Worm (Caenorhabditis elegans) whole organism, young adult: ENCODE measurements around the gene cest-26.
A peak's percentile ranks its signal among the peaks of the same experiment; 100 is the strongest.

Source experiments
- B0261.1 ChIP-seq: sonication (generic microtip); optimal IDR thresholded peaks from 2 replicates; lab custom pipeline; 2016; ENCODE audit warnings: mild to moderate bottlenecking, missing genetic modification characterization, moderate library complexity, missing compliant biosample characterization
- C06A6.2 ChIP-seq: fragments of 200-800 bp; sonication (Bioruptor generic); conservative IDR thresholded peaks from 2 replicates; pipeline ENCODE4 v1.3.6; 2022; ENCODE audit warnings: missing genetic modification characterization, missing compliant biosample characterization
- F33H1.4 ChIP-seq: fragments of 200-800 bp; sonication (Bioruptor generic); IDR thresholded peaks from 2 replicates; pipeline ENCODE4 v1.3.6; 2022; ENCODE audit warnings: missing genetic modification reagents, missing genetic modification characterization, missing compliant biosample characterization
- F37B4.10 ChIP-seq: fragments of 200-800 bp; sonication (Bioruptor generic); IDR thresholded peaks from 2 replicates; pipeline ENCODE4 v1.3.6; 2022; ENCODE audit warnings: missing genetic modification characterization, missing compliant biosample characterization
- F49E8.2 ChIP-seq: sonication (generic microtip); optimal IDR thresholded peaks from 3 replicates; lab custom pipeline; 2017; ENCODE audit warnings: missing genetic modification characterization, mild to moderate bottlenecking, missing compliant biosample characterization, antibody characterized with exemption, moderate library complexity; ENCODE audit not compliant: insufficient read depth
- K11D2.4 ChIP-seq: fragments of 200-800 bp; sonication (Bioruptor generic); IDR thresholded peaks from 2 replicates; pipeline ENCODE4 v1.3.6; 2022; ENCODE audit warnings: missing genetic modification reagents, missing genetic modification characterization, missing compliant biosample characterization
- Y53F4B.3 ChIP-seq: fragments of 200-800 bp; sonication (Bioruptor generic); IDR thresholded peaks from 2 replicates; pipeline ENCODE4 v1.3.6; 2022; ENCODE audit warnings: missing genetic modification reagents, missing genetic modification characterization, missing compliant biosample characterization
- Y53G8AR.9 ChIP-seq: fragments of 200-800 bp; sonication (Bioruptor generic); conservative IDR thresholded peaks from 2 replicates; pipeline ENCODE4 v1.3.6; 2022; ENCODE audit warnings: missing genetic modification reagents, missing genetic modification characterization, missing compliant biosample characterization
- Y67H2A.10 ChIP-seq: fragments of 200-800 bp; sonication (Bioruptor generic); conservative IDR thresholded peaks from 2 replicates; pipeline ENCODE4 v1.3.6; 2022; ENCODE audit warnings: missing genetic modification reagents, missing genetic modification characterization, missing compliant biosample characterization
- Y79H2A.3 ChIP-seq: fragments of 200-800 bp; sonication (Bioruptor generic); conservative IDR thresholded peaks from 2 replicates; pipeline ENCODE4 v1.3.6; 2022; ENCODE audit warnings: missing genetic modification reagents, missing genetic modification characterization, missing compliant biosample characterization
- akir-1 ChIP-seq: fragments of 200-800 bp; sonication (Bioruptor generic); optimal IDR thresholded peaks from 2 replicates; lab custom pipeline; 2018; ENCODE audit warnings: mild to moderate bottlenecking, missing genetic modification characterization, moderate library complexity, missing compliant biosample characterization
- aptf-3 ChIP-seq: fragments of 200-800 bp; sonication (Bioruptor generic); IDR thresholded peaks from 2 replicates; pipeline ENCODE4 v1.3.6; 2022; ENCODE audit warnings: missing genetic modification characterization, missing compliant biosample characterization
- athp-1 ChIP-seq: sonication (generic microtip); optimal IDR thresholded peaks from 2 replicates; lab custom pipeline; 2017; ENCODE audit warnings: mild to moderate bottlenecking, missing genetic modification characterization, missing compliant biosample characterization
- attf-3 ChIP-seq: fragments of 200-800 bp; sonication (Bioruptor generic); conservative IDR thresholded peaks from 2 replicates; pipeline ENCODE4 v1.3.6; 2022; ENCODE audit warnings: missing genetic modification reagents, missing genetic modification characterization, missing compliant biosample characterization
- bed-1 ChIP-seq: fragments of 200-800 bp; sonication (Bioruptor generic); IDR thresholded peaks from 2 replicates; pipeline ENCODE4 v1.3.6; 2022; ENCODE audit warnings: missing genetic modification reagents, missing genetic modification characterization, missing compliant biosample characterization
- ccch-3 ChIP-seq: fragments of 200-800 bp; sonication (Bioruptor generic); optimal IDR thresholded peaks from 2 replicates; lab custom pipeline; 2018; ENCODE audit warnings: mild to moderate bottlenecking, missing genetic modification characterization, missing compliant biosample characterization
- cebp-1 ChIP-seq, 2 experiments: fragments of 200-800 bp in 1 of 2; sonication (Bioruptor generic) in 1 of 2; sonication (generic microtip) in 1 of 2; IDR thresholded peaks in 1 of 2; optimal IDR thresholded peaks in 1 of 2; 2 replicates each; pipeline versions ENCODE4 v1.3.6 to Lab custom; 2017 to 2022; ENCODE audit warnings: missing compliant biosample characterization in 2 of 2, missing genetic modification characterization in 2 of 2, mild to moderate bottlenecking in 1 of 2, missing genetic modification reagents in 1 of 2, moderate library complexity in 1 of 2
- cebp-2 ChIP-seq: fragments of 200-800 bp; sonication (Bioruptor generic); IDR thresholded peaks from 2 replicates; pipeline ENCODE4 v1.3.6; 2022; ENCODE audit warnings: missing genetic modification characterization, missing compliant biosample characterization
- ceh-100 ChIP-seq: fragments of 200-800 bp; sonication (Bioruptor generic); IDR thresholded peaks from 2 replicates; pipeline ENCODE4 v1.3.6; 2022; ENCODE audit warnings: missing genetic modification reagents, missing genetic modification characterization, missing compliant biosample characterization
- ceh-27 ChIP-seq: fragments of 200-800 bp; sonication (Bioruptor generic); optimal IDR thresholded peaks from 2 replicates; lab custom pipeline; 2018; ENCODE audit warnings: mild to moderate bottlenecking, missing genetic modification characterization, moderate library complexity, missing compliant biosample characterization
- chd-7 ChIP-seq: sonication (generic microtip); optimal IDR thresholded peaks from 2 replicates; lab custom pipeline; 2016; ENCODE audit warnings: mild to moderate bottlenecking, missing genetic modification characterization, moderate library complexity, missing compliant biosample characterization
- dox-1 ChIP-seq: fragments of 200-800 bp; sonication (Bioruptor generic); IDR thresholded peaks from 2 replicates; pipeline ENCODE4 v1.3.6; 2022; ENCODE audit warnings: missing genetic modification reagents, missing genetic modification characterization, missing compliant biosample characterization
- dpff-1 ChIP-seq: sonication (generic microtip); optimal IDR thresholded peaks from 2 replicates; lab custom pipeline; 2017; ENCODE audit warnings: mild to moderate bottlenecking, missing genetic modification characterization, missing compliant biosample characterization
- dpl-1 ChIP-seq: fragments of 150-350 bp; optimal IDR thresholded peaks from 2 replicates; lab custom pipeline; 2014; ENCODE audit warnings: missing biosample characterization, missing genetic modification reagents, missing genetic modification characterization
- egl-18 ChIP-seq: fragments of 200-800 bp; sonication (Bioruptor generic); IDR thresholded peaks from 2 replicates; pipeline ENCODE4 v1.3.6; 2022; ENCODE audit warnings: missing genetic modification reagents, missing genetic modification characterization, missing compliant biosample characterization
- egrh-3 ChIP-seq: fragments of 200-800 bp; sonication (Bioruptor generic); IDR thresholded peaks from 2 replicates; pipeline ENCODE4 v1.3.6; 2022; ENCODE audit warnings: missing genetic modification reagents, missing genetic modification characterization, missing compliant biosample characterization
- fkh-3 ChIP-seq: sonication (generic microtip); optimal IDR thresholded peaks from 2 replicates; lab custom pipeline; 2016; ENCODE audit warnings: mild to moderate bottlenecking, missing genetic modification characterization, missing compliant biosample characterization
- hlh-26 ChIP-seq: fragments of 200-800 bp; sonication (Bioruptor generic); conservative IDR thresholded peaks from 2 replicates; pipeline ENCODE4 v1.3.6; 2022; ENCODE audit warnings: missing genetic modification reagents, missing genetic modification characterization, missing compliant biosample characterization
- hmg-1.2 ChIP-seq: fragments of 200-800 bp; sonication (Bioruptor generic); IDR thresholded peaks from 2 replicates; pipeline ENCODE4 v1.3.6; 2022; ENCODE audit warnings: missing genetic modification reagents, missing genetic modification characterization, missing compliant biosample characterization
- hmg-20 ChIP-seq: fragments of 200-800 bp; sonication (Bioruptor generic); IDR thresholded peaks from 2 replicates; pipeline ENCODE4 v1.3.6; 2022; ENCODE audit warnings: missing genetic modification reagents, missing genetic modification characterization, missing compliant biosample characterization
- hsf-1 ChIP-seq: fragments of 200-800 bp; sonication (Bioruptor generic); IDR thresholded peaks from 2 replicates; pipeline ENCODE4 v1.3.6; 2022; ENCODE audit warnings: missing genetic modification reagents, missing genetic modification characterization, missing compliant biosample characterization
- lag-1 ChIP-seq: fragments of 200-800 bp; sonication (Bioruptor generic); IDR thresholded peaks from 2 replicates; pipeline ENCODE4 v1.3.6; 2022; ENCODE audit warnings: missing genetic modification reagents, missing genetic modification characterization, missing compliant biosample characterization
- lin-35 ChIP-seq, 3 experiments: fragments of 150-350 bp in 2 of 3; sonication (generic microtip) in 1 of 3; optimal IDR thresholded peaks; 2 replicates each; lab custom pipeline; 2014 to 2018; ENCODE audit warnings: missing biosample characterization in 3 of 3, missing genetic modification characterization in 3 of 3, missing genetic modification reagents in 3 of 3
- lin-40 ChIP-seq: sonication (generic microtip); optimal IDR thresholded peaks from 2 replicates; lab custom pipeline; 2016; ENCODE audit warnings: missing genetic modification characterization, mild to moderate bottlenecking, missing compliant biosample characterization, missing genotype, missing genetic modification reagents
- lin-54 ChIP-seq: fragments of 200-800 bp; sonication (Bioruptor generic); optimal IDR thresholded peaks from 2 replicates; lab custom pipeline; 2018; ENCODE audit warnings: mild to moderate bottlenecking, missing genetic modification characterization, missing compliant biosample characterization
- lir-1 ChIP-seq: fragments of 200-800 bp; sonication (Bioruptor generic); conservative IDR thresholded peaks from 2 replicates; pipeline ENCODE4 v1.3.6; 2022; ENCODE audit warnings: missing genetic modification reagents, missing genetic modification characterization, missing compliant biosample characterization
- madf-6 ChIP-seq: fragments of 200-800 bp; sonication (Bioruptor generic); IDR thresholded peaks from 2 replicates; pipeline ENCODE4 v1.3.6; 2022; ENCODE audit warnings: missing genetic modification reagents, missing genetic modification characterization, missing compliant biosample characterization
- mcd-1 ChIP-seq: fragments of 200-800 bp; sonication (Bioruptor generic); IDR thresholded peaks from 2 replicates; pipeline ENCODE4 v1.3.6; 2022; ENCODE audit warnings: missing genetic modification reagents, missing genetic modification characterization, missing compliant biosample characterization
- mxl-1 ChIP-seq: sonication (generic microtip); optimal IDR thresholded peaks from 2 replicates; lab custom pipeline; 2016; ENCODE audit warnings: missing genetic modification characterization, missing compliant biosample characterization
- nfya-1 ChIP-seq: sonication (generic microtip); optimal IDR thresholded peaks from 2 replicates; lab custom pipeline; 2017; ENCODE audit warnings: antibody characterized with exemption, missing compliant biosample characterization, missing genetic modification characterization, borderline replicate concordance; ENCODE audit not compliant: insufficient read depth
- nfyb-1 ChIP-seq: fragments of 200-800 bp; sonication (Bioruptor generic); IDR thresholded peaks from 2 replicates; pipeline ENCODE4 v1.3.6; 2022; ENCODE audit warnings: missing genetic modification reagents, missing genetic modification characterization, missing compliant biosample characterization
- sea-2 ChIP-seq: fragments of 200-800 bp; sonication (Bioruptor generic); IDR thresholded peaks from 2 replicates; pipeline ENCODE4 v1.3.6; 2022; ENCODE audit warnings: missing genetic modification characterization, missing compliant biosample characterization
- snpc-3.4 ChIP-seq: sonication (generic microtip); optimal IDR thresholded peaks from 2 replicates; lab custom pipeline; 2017; ENCODE audit warnings: missing genetic modification characterization, mild to moderate bottlenecking, missing compliant biosample characterization, antibody characterized with exemption, moderate library complexity, missing genotype, missing genetic modification reagents
- zfh-2 ChIP-seq: fragments of 200-800 bp; sonication (Bioruptor generic); conservative IDR thresholded peaks from 2 replicates; pipeline ENCODE4 v1.3.6; 2022; ENCODE audit warnings: missing genetic modification reagents, missing genetic modification characterization, missing compliant biosample characterization
- zim-3 ChIP-seq: sonication (generic microtip); optimal IDR thresholded peaks from 2 replicates; lab custom pipeline; 2017; ENCODE audit warnings: mild to moderate bottlenecking, missing genetic modification characterization, moderate library complexity, missing compliant biosample characterization
- ztf-18 ChIP-seq: sonication (generic microtip); optimal IDR thresholded peaks from 2 replicates; lab custom pipeline; 2016; ENCODE audit warnings: missing genotype, mild to moderate bottlenecking, missing genetic modification characterization, missing compliant biosample characterization
- ztf-22 ChIP-seq: fragments of 200-800 bp; sonication (Bioruptor generic); optimal IDR thresholded peaks from 2 replicates; lab custom pipeline; 2018; ENCODE audit warnings: mild to moderate bottlenecking, missing genetic modification characterization, moderate library complexity, missing compliant biosample characterization
- ztf-25 ChIP-seq: fragments of 200-800 bp; sonication (Bioruptor generic); IDR thresholded peaks from 2 replicates; pipeline ENCODE4 v1.3.6; 2022; ENCODE audit warnings: missing genetic modification reagents, missing genetic modification characterization, missing compliant biosample characterization

cest-26 gene

ce11 chrX:4444843-4445242 is 7.4 kb upstream of the cest-26 start:
- no peak for TF ChIP-seq ceh-100
- no peak for TF ChIP-seq F49E8.2
- TF ChIP-seq ztf-22, result no peak
- no peak for TF ChIP-seq mxl-1 (tag; lab: Kevin White, UChicago)
- peak; percentile 46 for TF ChIP-seq athp-1 (tag; lab: Kevin White, UChicago)
- TF ChIP-seq nfya-1, result no peak
- peak; percentile 35 for TF ChIP-seq ceh-27
- 0 out of 2 replicates have a peak, but pooled peaks have one; percentile 17 for TF ChIP-seq Y53F4B.3 (GFP tag; lab: Robert Waterston, UW)
- no peak for TF ChIP-seq lin-40
- no peak for TF ChIP-seq zfh-2
- peak; percentile 27 for TF ChIP-seq chd-7 (tag; lab: Kevin White, UChicago)
- TF ChIP-seq hmg-1.2 (GFP tag; lab: Robert Waterston, UW), result peak; percentile 77
- TF ChIP-seq dox-1 (GFP tag; lab: Robert Waterston, UW), result peak; percentile 63
- TF ChIP-seq F37B4.10 (GFP tag; lab: Robert Waterston, UW), result no peak
- no peak for TF ChIP-seq F33H1.4 (GFP tag; lab: Robert Waterston, UW)
- no peak for TF ChIP-seq K11D2.4 (GFP tag; lab: Robert Waterston, UW)
- TF ChIP-seq ztf-25, result 0 out of 2 replicates have a peak, but pooled peaks have one; percentile 61
- no peak for TF ChIP-seq madf-6 (GFP tag; lab: Robert Waterston, UW)
- no peak for TF ChIP-seq Y53G8AR.9 (GFP tag; lab: Robert Waterston, UW)
- TF ChIP-seq egl-18, result no peak
- 0 out of 2 replicates have a peak, but pooled peaks have one; percentile 12 for TF ChIP-seq sea-2 (GFP tag; lab: Robert Waterston, UW)
- no peak for TF ChIP-seq hlh-26 (GFP tag; lab: Robert Waterston, UW)
- TF ChIP-seq egrh-3 (GFP tag; lab: Robert Waterston, UW), result 0 out of 2 replicates have a peak, but pooled peaks have one; percentile 17
- TF ChIP-seq lir-1 (GFP tag; lab: Robert Waterston, UW), result 0 out of 2 replicates have a peak, but pooled peaks have one; percentile 19
- TF ChIP-seq fkh-3, result no peak
- peak; percentile 43 for TF ChIP-seq lin-54
- peak; percentile 49 for TF ChIP-seq ztf-18 (tag; lab: Kevin White, UChicago)
- no peak for TF ChIP-seq attf-3
- TF ChIP-seq dpff-1 (tag; lab: Kevin White, UChicago), result peak; percentile 2
- TF ChIP-seq hsf-1, result no peak
- TF ChIP-seq mcd-1, result no peak
- 0 out of 2 replicates have a peak, but pooled peaks have one; percentile 13 for TF ChIP-seq cebp-1 (GFP tag; IDR thresholded peaks at IDR 0.05; lab: Robert Waterston, UW)
- TF ChIP-seq cebp-1 (tag; optimal IDR thresholded peaks at IDR 0.05; lab: Kevin White, UChicago), result peak; percentile 58
- TF ChIP-seq hmg-20 (GFP tag; lab: Robert Waterston, UW), result peak; percentile 61; the same call in 1 of the 2 replicates
- no peak for TF ChIP-seq zim-3 (tag; lab: Kevin White, UChicago)
- peak; percentile 90 for TF ChIP-seq B0261.1 (tag; lab: Kevin White, UChicago)
- TF ChIP-seq cebp-2, result no peak
- TF ChIP-seq aptf-3 (GFP tag; lab: Robert Waterston, UW), result no peak
- no peak for TF ChIP-seq Y67H2A.10 (GFP tag; lab: Robert Waterston, UW)
- TF ChIP-seq lin-35 (GFP tag; optimal IDR thresholded peaks at IDR 0.05; lab: Kevin White, UChicago), result peak in 1 of 3 experiments; percentile 20
- TF ChIP-seq snpc-3.4 (tag; lab: Kevin White, UChicago), result peak; percentile 47
- TF ChIP-seq bed-1 (GFP tag; lab: Robert Waterston, UW), result no peak
- no peak for TF ChIP-seq dpl-1 (GFP tag; lab: Kevin White, UChicago)
- TF ChIP-seq nfyb-1 (GFP tag; lab: Robert Waterston, UW), result peak; percentile 43; the same call in 1 of the 2 replicates
- TF ChIP-seq C06A6.2 (GFP tag; lab: Robert Waterston, UW), result no peak
- no peak for TF ChIP-seq lag-1 (GFP tag; lab: Robert Waterston, UW)
- TF ChIP-seq ccch-3, result no peak
- no peak for TF ChIP-seq Y79H2A.3 (GFP tag; lab: Robert Waterston, UW)
- TF ChIP-seq akir-1 (GFP tag; lab: Kevin White, UChicago), result no peak
